Fruit fly (Drosophila melanogaster): ENCODE data around the gene skd.

Gene skd

dm6 chr3L:21026917-21027517 is at the start of gene skd (continued):
- TF ChIP-seq pan (optimal IDR thresholded peaks at IDR 0.05) (no peak), pan (GFP tag; optimal IDR thresholded peaks at IDR 0.05 in 1 of 2, IDR thresholded peaks at IDR 0.05 in 1 of 2) (no peak), Dfd (GFP tag; optimal IDR thresholded peaks at IDR 0.05) (no peak), Usf (GFP tag; optimal IDR thresholded peaks at IDR 0.05) (no peak), kay (GFP tag; optimal IDR thresholded peaks at IDR 0.05) (no peak), CG32767 (GFP tag; IDR thresholded peaks at IDR 0.05) (no peak), CG3281 (GFP tag; optimal IDR thresholded peaks at IDR 0.05) (no peak), onecut (GFP tag; IDR thresholded peaks at IDR 0.05) (peak; percentile 77), HLH54F (GFP tag; optimal IDR thresholded peaks at IDR 0.05) (no peak), CG10431 (GFP tag; optimal IDR thresholded peaks at IDR 0.05) (peak; percentile 76), Lim3 (GFP tag; IDR thresholded peaks at IDR 0.05) (no peak), CG9609 (GFP tag; optimal IDR thresholded peaks at IDR 0.05) (no peak), sim (GFP tag; IDR thresholded peaks at IDR 0.05) (no peak), CG12659 (GFP tag; optimal IDR thresholded peaks at IDR 0.05) (peak; percentile 17), crp (GFP tag; optimal IDR thresholded peaks at IDR 0.05) (no peak), Dip3 (GFP tag; optimal IDR thresholded peaks at IDR 0.05) (no peak), H2.0 (GFP tag; IDR thresholded peaks at IDR 0.05) (no peak), CG12219 (GFP tag; optimal IDR thresholded peaks at IDR 0.05) (no peak), Tbp (GFP tag; optimal IDR thresholded peaks at IDR 0.05) (peak; percentile 41), Taf1 (GFP tag; IDR thresholded peaks at IDR 0.05) (no peak), vnd (GFP tag; IDR thresholded peaks at IDR 0.05; ENCODE audit: partially characterized antibody) (no peak), z (GFP tag; IDR thresholded peaks at IDR 0.05) (no peak), ems (GFP tag; optimal IDR thresholded peaks at IDR 0.05) (no peak), CG6683 (GFP tag; optimal IDR thresholded peaks at IDR 0.05) (no peak), sens (GFP tag) (peak; percentile 74), exex (tag; optimal IDR thresholded peaks at IDR 0.05) (no peak), Drgx (GFP tag; IDR thresholded peaks at IDR 0.05) (no peak), dmrt11E (tag; optimal IDR thresholded peaks at IDR 0.05) (no peak), tll (GFP tag; optimal IDR thresholded peaks at IDR 0.05) (no peak), CG2199 (GFP tag; IDR thresholded peaks at IDR 0.05) (no peak), Opbp (GFP tag; IDR thresholded peaks at IDR 0.05; ENCODE audit: partially characterized antibody) (0 out of 3 replicates have a peak, but pooled peaks have one; percentile 6), pum (GFP tag; optimal IDR thresholded peaks at IDR 0.05) (no peak), MBD-R2 (GFP tag; IDR thresholded peaks at IDR 0.05) (no peak), chinmo (GFP tag; IDR thresholded peaks at IDR 0.05; ENCODE audit: partially characterized antibody) (peak; percentile 76), p53 (GFP tag; optimal IDR thresholded peaks at IDR 0.05) (no peak), CG4854 (GFP tag; optimal IDR thresholded peaks at IDR 0.05) (no peak), stwl (tag; optimal IDR thresholded peaks at IDR 0.05) (peak; percentile 45), rib (GFP tag; IDR thresholded peaks at IDR 0.05) (peak; percentile 34; the same call in 1 of the 2 replicates), Optix (GFP tag; IDR thresholded peaks at IDR 0.05) (no peak), Jarid2 (GFP tag; optimal IDR thresholded peaks at IDR 0.05) (peak; percentile 46)

DNA sequence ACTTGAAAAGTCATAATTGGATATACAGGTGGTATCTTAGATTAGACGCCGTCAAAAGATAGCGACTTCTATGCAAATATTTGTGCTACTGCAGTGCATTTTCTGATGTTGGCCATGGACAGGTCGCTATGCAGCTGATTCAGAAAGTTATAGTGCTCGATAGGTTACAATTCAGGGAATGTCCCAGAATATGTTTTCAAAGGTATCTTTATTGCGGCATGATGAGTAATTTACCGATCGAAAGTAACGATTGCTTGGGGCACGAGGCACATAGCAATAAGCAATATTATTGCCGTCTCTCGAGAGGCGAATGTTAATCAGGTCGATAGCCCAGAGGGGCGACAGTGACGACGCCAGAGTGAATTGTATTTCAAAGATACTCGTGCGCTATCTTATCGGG is 42.8 kb upstream of the skd start:
- TF ChIP-seq MTF-1 (GFP tag; optimal IDR thresholded peaks at IDR 0.05; ENCODE audit: borderline replicate concordance) (no peak), mirr (GFP tag; optimal IDR thresholded peaks at IDR 0.05) (no peak), CG4360 (GFP tag; IDR thresholded peaks at IDR 0.05) (no peak), slp2 (GFP tag; optimal IDR thresholded peaks at IDR 0.05) (no peak), Atf6 (GFP tag; IDR thresholded peaks at IDR 0.05) (no peak), CG8944 (GFP tag; optimal IDR thresholded peaks at IDR 0.05) (no peak), ken (GFP tag; IDR thresholded peaks at IDR 0.05) (no peak)
